Fruit fly (Drosophila melanogaster) whole organism, prepupa: ENCODE data around the gene Ir93a.

Experiments used
- Ets96B ChIP-seq: fragments of 200-800 bp; optimal IDR thresholded peaks from 2 replicates; lab custom pipeline; 2019; ENCODE audit warnings: missing biosample characterization, mild to moderate bottlenecking, missing genetic modification characterization, moderate library complexity
- Sox102F ChIP-seq: fragments of 200-800 bp; sonication (Bioruptor generic); optimal IDR thresholded peaks from 2 replicates; lab custom pipeline; 2016; ENCODE audit warnings: missing biosample characterization, mild to moderate bottlenecking, missing genetic modification characterization
- Sox15 ChIP-seq: fragments of 200-800 bp; sonication (Bioruptor generic); optimal IDR thresholded peaks from 3 replicates; lab custom pipeline; 2016; ENCODE audit warnings: missing biosample characterization, missing genetic modification characterization

Gene Ir93a

DNA sequence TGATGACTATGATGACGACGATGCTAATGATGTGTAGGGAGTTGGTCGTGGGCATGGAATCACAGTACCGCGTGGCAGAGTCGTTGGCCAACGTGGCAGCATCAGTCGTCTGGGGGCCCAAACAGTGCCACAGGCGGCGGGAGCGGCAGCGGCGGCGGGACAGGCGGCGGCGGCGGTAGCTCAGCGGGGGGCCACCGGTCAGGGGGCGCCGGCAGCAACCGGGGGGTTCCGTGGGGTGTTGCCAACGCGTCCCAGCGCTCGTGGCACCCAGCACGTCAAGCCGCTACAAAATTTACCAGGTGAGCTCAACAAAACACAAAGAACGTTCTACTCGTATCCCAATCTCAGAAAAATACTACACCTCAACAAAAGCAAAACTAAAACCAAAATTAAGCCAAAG, 57.5 kb downstream of the Ir93a start:
- TF ChIP-seq Ets96B (tag; lab: Kevin White, UChicago) (no peak), Sox102F (GFP tag; lab: Kevin White, UChicago) (no peak), Sox15 (GFP tag; lab: Kevin White, UChicago) (no peak)
- TF ChIP-seq, all 60 proteins: peak for 0
